Worm (Caenorhabditis elegans) whole organism, young adult: Measurements from ENCODE around the gene lips-12.

Experiments used
- die-1 ChIP-seq: sonication (generic microtip); optimal IDR thresholded peaks from 2 replicates; lab custom pipeline; 2016; ENCODE audit warnings: missing genotype, mild to moderate bottlenecking, missing genetic modification characterization, missing compliant biosample characterization
- dox-1 ChIP-seq: fragments of 200-800 bp; sonication (Bioruptor generic); IDR thresholded peaks from 2 replicates; pipeline ENCODE4 v1.3.6; 2022; ENCODE audit warnings: missing genetic modification reagents, missing genetic modification characterization, missing compliant biosample characterization
- egrh-3 ChIP-seq: fragments of 200-800 bp; sonication (Bioruptor generic); IDR thresholded peaks from 2 replicates; pipeline ENCODE4 v1.3.6; 2022; ENCODE audit warnings: missing genetic modification reagents, missing genetic modification characterization, missing compliant biosample characterization
- mcd-1 ChIP-seq: fragments of 200-800 bp; sonication (Bioruptor generic); IDR thresholded peaks from 2 replicates; pipeline ENCODE4 v1.3.6; 2022; ENCODE audit warnings: missing genetic modification reagents, missing genetic modification characterization, missing compliant biosample characterization
- sea-2 ChIP-seq: fragments of 200-800 bp; sonication (Bioruptor generic); IDR thresholded peaks from 2 replicates; pipeline ENCODE4 v1.3.6; 2022; ENCODE audit warnings: missing genetic modification characterization, missing compliant biosample characterization
- zim-3 ChIP-seq: sonication (generic microtip); optimal IDR thresholded peaks from 2 replicates; lab custom pipeline; 2017; ENCODE audit warnings: mild to moderate bottlenecking, missing genetic modification characterization, moderate library complexity, missing compliant biosample characterization

DNA sequence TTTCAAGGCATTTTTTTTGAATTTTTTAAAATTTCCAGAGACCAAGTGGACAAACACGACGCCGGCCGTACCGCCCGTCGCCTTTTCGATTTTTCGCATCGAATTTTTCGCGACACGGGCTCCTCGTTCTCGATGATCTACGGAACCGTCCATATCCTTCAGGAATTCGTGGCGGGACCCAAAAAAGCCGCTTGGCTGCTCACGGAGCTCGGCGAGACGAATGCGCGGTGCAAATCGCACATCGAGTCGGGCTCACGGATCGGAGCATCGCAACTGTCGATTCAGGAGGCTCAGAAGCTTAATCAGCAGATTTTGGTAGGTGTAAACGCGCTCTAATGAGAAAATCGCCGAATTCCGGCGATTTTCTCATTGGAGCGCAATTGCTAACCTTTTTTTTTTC is 17.8 kb upstream of the lips-12 start:
- TF ChIP-seq egrh-3 (GFP tag; lab: Robert Waterston, UW): no peak
- TF ChIP-seq mcd-1 (GFP tag; lab: Robert Waterston, UW): no peak
- TF ChIP-seq dox-1 (GFP tag; lab: Robert Waterston, UW): no peak
- TF ChIP-seq die-1: no peak
- no peak for TF ChIP-seq sea-2 (GFP tag; lab: Robert Waterston, UW)
- TF ChIP-seq zim-3 (tag; lab: Kevin White, UChicago): no peak
